Worm (Caenorhabditis elegans) whole organism, young adult: Measurements from ENCODE around the gene dvc-1.

ENCODE experiments used
- B0035.1 ChIP-seq: sonication (generic microtip); optimal IDR thresholded peaks from 2 replicates; lab custom pipeline; 2016; ENCODE audit warnings: missing genetic modification characterization, mild to moderate bottlenecking, missing compliant biosample characterization, missing genotype, missing genetic modification reagents
- D2030.7 ChIP-seq: fragments of 200-800 bp; sonication (Bioruptor generic); IDR thresholded peaks from 2 replicates; pipeline ENCODE4 v1.3.6; 2022; ENCODE audit warnings: missing genetic modification reagents, missing genetic modification characterization, missing compliant biosample characterization
- F22D6.2 ChIP-seq: sonication (generic microtip); optimal IDR thresholded peaks from 2 replicates; lab custom pipeline; 2016; ENCODE audit warnings: mild to moderate bottlenecking, missing genetic modification characterization, missing compliant biosample characterization
- F33H1.4 ChIP-seq: fragments of 200-800 bp; sonication (Bioruptor generic); IDR thresholded peaks from 2 replicates; pipeline ENCODE4 v1.3.6; 2022; ENCODE audit warnings: missing genetic modification reagents, missing genetic modification characterization, missing compliant biosample characterization
- K11D2.4 ChIP-seq: fragments of 200-800 bp; sonication (Bioruptor generic); IDR thresholded peaks from 2 replicates; pipeline ENCODE4 v1.3.6; 2022; ENCODE audit warnings: missing genetic modification reagents, missing genetic modification characterization, missing compliant biosample characterization
- K12H6.12 ChIP-seq: fragments of 200-800 bp; sonication (Bioruptor generic); optimal IDR thresholded peaks from 2 replicates; lab custom pipeline; 2018; ENCODE audit warnings: mild to moderate bottlenecking, missing genetic modification characterization, missing compliant biosample characterization
- ZK185.1 ChIP-seq: sonication (generic microtip); optimal IDR thresholded peaks from 2 replicates; lab custom pipeline; 2016; ENCODE audit warnings: mild to moderate bottlenecking, missing genetic modification characterization, missing compliant biosample characterization; ENCODE audit not compliant: poor library complexity, severe bottlenecking
- ama-1 ChIP-seq, 3 experiments: fragments of 150-350 bp in 1 of 3; sonication (generic microtip) in 2 of 3; optimal IDR thresholded peaks; 2 replicates each; lab custom pipeline; 2014 to 2018; ENCODE audit warnings: missing biosample characterization in 2 of 3, missing genetic modification characterization in 2 of 3, missing genetic modification reagents in 2 of 3
- aptf-3 ChIP-seq: fragments of 200-800 bp; sonication (Bioruptor generic); IDR thresholded peaks from 2 replicates; pipeline ENCODE4 v1.3.6; 2022; ENCODE audit warnings: missing genetic modification characterization, missing compliant biosample characterization
- attf-3 ChIP-seq: fragments of 200-800 bp; sonication (Bioruptor generic); conservative IDR thresholded peaks from 2 replicates; pipeline ENCODE4 v1.3.6; 2022; ENCODE audit warnings: missing genetic modification reagents, missing genetic modification characterization, missing compliant biosample characterization
- attf-5 ChIP-seq: fragments of 200-800 bp; sonication (Bioruptor generic); optimal IDR thresholded peaks from 2 replicates; lab custom pipeline; 2018; ENCODE audit warnings: mild to moderate bottlenecking, missing genetic modification characterization, missing compliant biosample characterization
- ccch-3 ChIP-seq: fragments of 200-800 bp; sonication (Bioruptor generic); optimal IDR thresholded peaks from 2 replicates; lab custom pipeline; 2018; ENCODE audit warnings: mild to moderate bottlenecking, missing genetic modification characterization, missing compliant biosample characterization
- ceh-58 ChIP-seq: fragments of 200-800 bp; sonication (Bioruptor generic); IDR thresholded peaks from 2 replicates; pipeline ENCODE4 v1.3.6; 2022; ENCODE audit warnings: missing genetic modification characterization, missing compliant biosample characterization
- dox-1 ChIP-seq: fragments of 200-800 bp; sonication (Bioruptor generic); IDR thresholded peaks from 2 replicates; pipeline ENCODE4 v1.3.6; 2022; ENCODE audit warnings: missing genetic modification reagents, missing genetic modification characterization, missing compliant biosample characterization
- dpff-1 ChIP-seq: sonication (generic microtip); optimal IDR thresholded peaks from 2 replicates; lab custom pipeline; 2017; ENCODE audit warnings: mild to moderate bottlenecking, missing genetic modification characterization, missing compliant biosample characterization
- efl-1 ChIP-seq: fragments of 150-350 bp; optimal IDR thresholded peaks from 2 replicates; lab custom pipeline; 2014; ENCODE audit warnings: missing biosample characterization, missing genetic modification reagents, missing genetic modification characterization
- egl-18 ChIP-seq: fragments of 200-800 bp; sonication (Bioruptor generic); IDR thresholded peaks from 2 replicates; pipeline ENCODE4 v1.3.6; 2022; ENCODE audit warnings: missing genetic modification reagents, missing genetic modification characterization, missing compliant biosample characterization
- ekl-4 ChIP-seq: fragments of 200-800 bp; sonication (Bioruptor generic); IDR thresholded peaks from 2 replicates; pipeline ENCODE4 v1.3.6; 2022; ENCODE audit warnings: missing genetic modification reagents, missing genetic modification characterization, missing compliant biosample characterization
- ets-4 ChIP-seq: fragments of 200-800 bp; sonication (Bioruptor generic); optimal IDR thresholded peaks from 2 replicates; lab custom pipeline; 2018; ENCODE audit warnings: mild to moderate bottlenecking, missing genetic modification characterization, missing compliant biosample characterization
- fkh-3 ChIP-seq: sonication (generic microtip); optimal IDR thresholded peaks from 2 replicates; lab custom pipeline; 2016; ENCODE audit warnings: mild to moderate bottlenecking, missing genetic modification characterization, missing compliant biosample characterization
- gei-17 ChIP-seq: fragments of 200-800 bp; sonication (Bioruptor generic); optimal IDR thresholded peaks from 2 replicates; lab custom pipeline; 2018; ENCODE audit warnings: mild to moderate bottlenecking, missing genetic modification characterization, missing compliant biosample characterization
- him-1 ChIP-seq: sonication (generic microtip); optimal IDR thresholded peaks from 2 replicates; lab custom pipeline; 2016; ENCODE audit warnings: missing genotype, missing genetic modification reagents, missing genetic modification characterization, missing compliant biosample characterization
- hlh-12 ChIP-seq: sonication (generic microtip); optimal IDR thresholded peaks from 2 replicates; lab custom pipeline; 2016; ENCODE audit warnings: missing genetic modification characterization, missing compliant biosample characterization
- hmg-1.2 ChIP-seq: fragments of 200-800 bp; sonication (Bioruptor generic); IDR thresholded peaks from 2 replicates; pipeline ENCODE4 v1.3.6; 2022; ENCODE audit warnings: missing genetic modification reagents, missing genetic modification characterization, missing compliant biosample characterization
- let-526 ChIP-seq: fragments of 200-800 bp; sonication (Bioruptor generic); IDR thresholded peaks from 2 replicates; pipeline ENCODE4 v1.3.6; 2022; ENCODE audit warnings: missing genetic modification reagents, missing genetic modification characterization, missing compliant biosample characterization
- lin-35 ChIP-seq, 3 experiments: fragments of 150-350 bp in 2 of 3; sonication (generic microtip) in 1 of 3; optimal IDR thresholded peaks; 2 replicates each; lab custom pipeline; 2014 to 2018; ENCODE audit warnings: missing biosample characterization in 3 of 3, missing genetic modification characterization in 3 of 3, missing genetic modification reagents in 3 of 3
- lin-40 ChIP-seq: sonication (generic microtip); optimal IDR thresholded peaks from 2 replicates; lab custom pipeline; 2016; ENCODE audit warnings: missing genetic modification characterization, mild to moderate bottlenecking, missing compliant biosample characterization, missing genotype, missing genetic modification reagents
- lsy-27 ChIP-seq: sonication (generic microtip); optimal IDR thresholded peaks from 2 replicates; lab custom pipeline; 2017; ENCODE audit warnings: missing genetic modification characterization, mild to moderate bottlenecking, missing compliant biosample characterization, antibody characterized with exemption, missing genotype, borderline replicate concordance; ENCODE audit not compliant: insufficient read depth
- madf-10 ChIP-seq: sonication (generic microtip); optimal IDR thresholded peaks from 2 replicates; lab custom pipeline; 2016; ENCODE audit warnings: mild to moderate bottlenecking, missing genetic modification characterization, missing compliant biosample characterization
- mcd-1 ChIP-seq: fragments of 200-800 bp; sonication (Bioruptor generic); IDR thresholded peaks from 2 replicates; pipeline ENCODE4 v1.3.6; 2022; ENCODE audit warnings: missing genetic modification reagents, missing genetic modification characterization, missing compliant biosample characterization
- nfyb-1 ChIP-seq: fragments of 200-800 bp; sonication (Bioruptor generic); IDR thresholded peaks from 2 replicates; pipeline ENCODE4 v1.3.6; 2022; ENCODE audit warnings: missing genetic modification reagents, missing genetic modification characterization, missing compliant biosample characterization
- nhr-179 ChIP-seq: sonication (generic microtip); optimal IDR thresholded peaks from 2 replicates; lab custom pipeline; 2016; ENCODE audit warnings: mild to moderate bottlenecking, missing genetic modification characterization, missing compliant biosample characterization
- nhr-80 ChIP-seq: sonication (generic microtip); optimal IDR thresholded peaks from 2 replicates; lab custom pipeline; 2016; ENCODE audit warnings: missing genetic modification characterization, missing compliant biosample characterization
- pbrm-1 ChIP-seq: fragments of 200-800 bp; sonication (Bioruptor generic); IDR thresholded peaks from 2 replicates; pipeline ENCODE4 v1.3.6; 2022; ENCODE audit warnings: missing genetic modification reagents, missing genetic modification characterization, missing compliant biosample characterization
- pha-4 ChIP-seq: fragments of 150-350 bp; sonication (generic microtip); optimal IDR thresholded peaks from 2 replicates; lab custom pipeline; 2014; ENCODE audit warnings: missing biosample characterization, missing genetic modification reagents, missing genetic modification characterization
- rec-8 ChIP-seq, 2 experiments: sonication (generic microtip); optimal IDR thresholded peaks; 2 replicates each; lab custom pipeline; 2016; ENCODE audit warnings: mild to moderate bottlenecking in 2 of 2, missing genetic modification characterization in 2 of 2, missing genetic modification reagents in 2 of 2, missing genotype in 2 of 2, missing biosample characterization in 1 of 2, missing compliant biosample characterization in 1 of 2, moderate library complexity in 1 of 2
- sea-2 ChIP-seq: fragments of 200-800 bp; sonication (Bioruptor generic); IDR thresholded peaks from 2 replicates; pipeline ENCODE4 v1.3.6; 2022; ENCODE audit warnings: missing genetic modification characterization, missing compliant biosample characterization
- snpc-1.1 ChIP-seq: sonication (generic microtip); optimal IDR thresholded peaks from 2 replicates; lab custom pipeline; 2017; ENCODE audit warnings: missing genetic modification characterization, mild to moderate bottlenecking, missing compliant biosample characterization, antibody characterized with exemption, moderate library complexity, missing genotype, missing genetic modification reagents; ENCODE audit not compliant: insufficient read depth
- snpc-4 ChIP-seq, 5 experiments: fragments of 150-350 bp in 1 of 5; sonication (generic microtip) in 4 of 5; optimal IDR thresholded peaks; 2 replicates each; lab custom pipeline; 2014 to 2018; ENCODE audit warnings: missing genetic modification characterization in 5 of 5, missing biosample characterization in 3 of 5, antibody characterized with exemption in 2 of 5, mild to moderate bottlenecking in 2 of 5, missing compliant biosample characterization in 2 of 5, missing genotype in 2 of 5, moderate library complexity in 2 of 5, missing genetic modification reagents in 1 of 5
- somi-1 ChIP-seq: fragments of 200-800 bp; sonication (Bioruptor generic); optimal IDR thresholded peaks from 2 replicates; lab custom pipeline; 2018; ENCODE audit warnings: mild to moderate bottlenecking, missing genetic modification characterization, missing compliant biosample characterization
- tbp1 ChIP-seq: fragments of 200-800 bp; sonication (Bioruptor generic); optimal IDR thresholded peaks from 2 replicates; lab custom pipeline; 2018; ENCODE audit warnings: mild to moderate bottlenecking, missing genetic modification characterization, missing compliant biosample characterization
- unc-130 ChIP-seq: sonication (generic microtip); optimal IDR thresholded peaks from 2 replicates; lab custom pipeline; 2016; ENCODE audit warnings: missing genetic modification reagents, missing genetic modification characterization, missing compliant biosample characterization
- ztf-28 ChIP-seq: fragments of 200-800 bp; sonication (Bioruptor generic); IDR thresholded peaks from 2 replicates; pipeline ENCODE4 v1.3.6; 2022; ENCODE audit warnings: missing genetic modification reagents, missing genetic modification characterization, missing compliant biosample characterization
- ztf-6 ChIP-seq: fragments of 200-800 bp; sonication (Bioruptor generic); IDR thresholded peaks from 2 replicates; pipeline ENCODE4 v1.3.6; 2022; ENCODE audit warnings: missing genetic modification reagents, missing genetic modification characterization, missing compliant biosample characterization

The dvc-1 gene

ce11 chrV:11228653-11229173 is 10.4 kb downstream of the dvc-1 start, which contains the start of gene pqn-70 (continued):
- TF ChIP-seq madf-10 (tag; lab: Kevin White, UChicago): peak; percentile 76
- no peak for TF ChIP-seq F22D6.2 (tag; lab: Kevin White, UChicago)
- peak; percentile 55 for TF ChIP-seq nhr-80 (tag; lab: Kevin White, UChicago)
- no peak for TF ChIP-seq ceh-58 (GFP tag; lab: Robert Waterston, UW)
- no peak for TF ChIP-seq lin-35 (GFP tag; optimal IDR thresholded peaks at IDR 0.05; lab: Kevin White, UChicago)
- no peak for TF ChIP-seq ccch-3
- TF ChIP-seq dox-1 (GFP tag; lab: Robert Waterston, UW): peak; percentile 67
- TF ChIP-seq pha-4: no peak
- TF ChIP-seq unc-130: peak; percentile 28
- peak; percentile 70 for TF ChIP-seq K12H6.12
- TF ChIP-seq hmg-1.2: peak; percentile 94
- no peak for TF ChIP-seq hlh-12 (tag; lab: Kevin White, UChicago)
- TF ChIP-seq B0035.1 (tag; lab: Kevin White, UChicago): peak; percentile 33
- peak; percentile 65 for TF ChIP-seq ZK185.1 (tag; lab: Kevin White, UChicago)
- no peak for TF ChIP-seq dpff-1 (tag; lab: Kevin White, UChicago)
- TF ChIP-seq somi-1: peak; percentile 68
- TF ChIP-seq snpc-1.1 (tag; lab: Kevin White, UChicago): no peak
- TF ChIP-seq attf-3: peak; percentile 52; the same call in 1 of the 2 replicates
- no peak for TF ChIP-seq egl-18
- TF ChIP-seq lin-40 (tag; lab: Kevin White, UChicago): peak; percentile 67
- TF ChIP-seq ztf-28 (GFP tag; lab: Robert Waterston, UW): no peak
- TF ChIP-seq F33H1.4 (GFP tag; lab: Robert Waterston, UW): peak; percentile 89
- TF ChIP-seq mcd-1 (GFP tag; lab: Robert Waterston, UW): peak; percentile 74
- peak; percentile 62 for TF ChIP-seq tbp1
- peak; percentile 16 for TF ChIP-seq efl-1
- TF ChIP-seq nhr-179 (tag; lab: Kevin White, UChicago): no peak
- no peak for TF ChIP-seq sea-2 (GFP tag; lab: Robert Waterston, UW)
- TF ChIP-seq snpc-4 (GFP tag; optimal IDR thresholded peaks at IDR 0.05; lab: Kevin White, UChicago): peak; percentile 13
- TF ChIP-seq snpc-4 (tag; optimal IDR thresholded peaks at IDR 0.05; lab: Kevin White, UChicago): peak in 3 of 4 experiments; percentile 32 to 69 (median 65)
- no peak for TF ChIP-seq fkh-3 (tag; lab: Kevin White, UChicago)
- TF ChIP-seq gei-17 (GFP tag; lab: Kevin White, UChicago): peak; percentile 33
- TF ChIP-seq nfyb-1 (GFP tag; lab: Robert Waterston, UW): peak; percentile 81; the same call in 1 of the 2 replicates
- TF ChIP-seq him-1: no peak
- TF ChIP-seq attf-5 (GFP tag; lab: Kevin White, UChicago): peak; percentile 81
- TF ChIP-seq aptf-3 (GFP tag; lab: Robert Waterston, UW): no peak
- peak; percentile 33; the same call in 1 of the 2 replicates for TF ChIP-seq D2030.7 (GFP tag; lab: Robert Waterston, UW)
- TF ChIP-seq let-526 (GFP tag; lab: Robert Waterston, UW): 0 out of 2 replicates have a peak, but pooled peaks have one; percentile 53
- TF ChIP-seq K11D2.4: 0 out of 2 replicates have a peak, but pooled peaks have one; percentile 42
- TF ChIP-seq lsy-27 (tag; lab: Kevin White, UChicago): no peak
- TF ChIP-seq, all 124 proteins: peak for 47

- no peak for TF ChIP-seq snpc-4 (GFP tag; optimal IDR thresholded peaks at IDR 0.05; lab: Kevin White, UChicago)
- peak in 2 of 4 experiments; percentile 32 to 39 for TF ChIP-seq snpc-4 (tag; optimal IDR thresholded peaks at IDR 0.05; lab: Kevin White, UChicago)
- TF ChIP-seq rec-8 (tag; optimal IDR thresholded peaks at IDR 0.05; lab: Kevin White, UChicago): no peak
- TF ChIP-seq ets-4 (GFP tag; lab: Kevin White, UChicago): no peak
- TF ChIP-seq pbrm-1 (GFP tag; lab: Robert Waterston, UW): no peak
- peak in 1 of 3 experiments; percentile 37 for TF ChIP-seq lin-35 (GFP tag; optimal IDR thresholded peaks at IDR 0.05; lab: Kevin White, UChicago)
- peak; percentile 22 for TF ChIP-seq ama-1 (optimal IDR thresholded peaks at IDR 0.05; lab: Kevin White, UChicago)
- peak in 1 of 2 experiments; percentile 15 for TF ChIP-seq ama-1 (GFP tag; optimal IDR thresholded peaks at IDR 0.05; lab: Kevin White, UChicago)
- no peak for TF ChIP-seq hlh-12 (tag; lab: Kevin White, UChicago)
- peak; percentile 8 for TF ChIP-seq somi-1
- TF ChIP-seq unc-130: no peak
- no peak for TF ChIP-seq ztf-6 (GFP tag; lab: Robert Waterston, UW)
- 0 out of 2 replicates have a peak, but pooled peaks have one; percentile 18 for TF ChIP-seq ekl-4 (GFP tag; lab: Robert Waterston, UW)
Observed at ce11 chrV:11225981-11226380, 13.2 kb downstream of the dvc-1 start, which contains the start of gene bgal-1. Gene bgal-1 (minus strand): TSS chrV:11226018.
